Worm (Caenorhabditis elegans): ENCODE results near the gene T19H5.4.

- TF ChIP-seq fos-1 (tag; optimal IDR thresholded peaks at IDR 0.05): no peak
- no peak for TF ChIP-seq dpl-1 (GFP tag; optimal IDR thresholded peaks at IDR 0.05)
- no peak for TF ChIP-seq F37D6.2 (tag; optimal IDR thresholded peaks at IDR 0.05)
- no peak for TF ChIP-seq snpc-1.2 (GFP tag; IDR thresholded peaks at IDR 0.05)
- TF ChIP-seq spr-1 (tag; optimal IDR thresholded peaks at IDR 0.05): no peak
- TF ChIP-seq unc-130 (GFP tag; optimal IDR thresholded peaks at IDR 0.05): no peak
- TF ChIP-seq nhr-237 (tag; optimal IDR thresholded peaks at IDR 0.05): no peak
Measured at ce11 chrII:9491045-9491444, 3.9 kb upstream of the T19H5.4 start.

All from whole organism, L4 larva.